Fruit fly (Drosophila melanogaster) whole organism: Measurements from ENCODE around the gene CG46270.

Experiments used
- CG8478 ChIP-seq: fragments of >200 bp; optimal IDR thresholded peaks from 2 replicates; lab custom pipeline; 2018; ENCODE audit warnings: inconsistent platforms
- Dll ChIP-seq: fragments of >200 bp; optimal IDR thresholded peaks from 2 replicates; lab custom pipeline; 2017
- EcR ChIP-seq, 2 experiments: fragments of >200 bp; optimal IDR thresholded peaks; 2 replicates each; lab custom pipeline; 2017; ENCODE audit warnings: missing biosample characterization in 2 of 2, missing genetic modification characterization in 2 of 2, missing genetic modification reagents in 2 of 2
- pan ChIP-seq: fragments of >200 bp; optimal IDR thresholded peaks from 2 replicates; lab custom pipeline; 2017
- psq ChIP-seq: fragments of >200 bp; optimal IDR thresholded peaks from 2 replicates; lab custom pipeline; 2017
- usp ChIP-seq: fragments of >200 bp; optimal IDR thresholded peaks from 2 replicates; lab custom pipeline; 2017; ENCODE audit warnings: missing biosample characterization, missing genetic modification characterization, mixed read lengths

DNA sequence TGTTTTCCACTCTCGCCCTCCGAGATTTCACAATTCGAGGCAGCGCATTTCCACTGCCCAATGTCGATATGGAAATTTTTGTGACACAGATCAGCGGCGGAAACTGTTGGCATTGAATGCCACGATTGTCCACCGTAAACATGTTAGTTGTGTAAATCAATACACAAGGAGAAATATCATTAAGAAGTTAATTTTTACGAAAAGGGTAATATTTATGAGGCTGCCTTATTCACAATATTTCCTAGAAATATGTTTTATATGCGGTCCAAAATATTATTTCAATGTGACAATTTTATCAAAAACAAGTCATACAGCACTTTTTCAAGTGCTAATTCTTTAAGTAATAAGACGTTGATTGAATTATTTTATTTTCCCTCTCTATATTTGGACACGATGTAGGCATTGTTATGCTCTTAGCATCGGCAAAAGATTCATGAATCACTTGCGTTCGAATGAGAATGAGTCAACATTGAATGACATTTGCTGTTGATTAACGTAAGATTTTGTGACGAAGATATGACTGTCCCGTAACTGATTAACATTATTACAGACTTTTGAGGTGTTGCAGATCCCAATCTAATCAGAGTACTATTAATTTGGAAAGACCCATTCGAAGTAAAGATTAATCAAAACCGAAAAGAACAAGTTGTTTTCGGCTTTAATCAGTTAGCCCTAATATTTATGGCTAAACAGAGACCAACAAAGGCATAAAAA lies 34.4 kb downstream of the CG46270 start:
- TF ChIP-seq psq (lab: Kevin White, UChicago) = no peak
- TF ChIP-seq usp = no peak
- TF ChIP-seq Dll = no peak
- no peak for TF ChIP-seq CG8478
- no peak for TF ChIP-seq pan (lab: Kevin White, UChicago)
- TF ChIP-seq EcR (GFP tag; optimal IDR thresholded peaks at IDR 0.05; lab: Kevin White, UChicago) = no peak
